Fruit fly (Drosophila melanogaster): ENCODE data around the gene Spase22-23.

Spase22-23 gene

dm6 chr3R:24271071-24271470 lies 41.2 kb upstream of the Spase22-23 start, which contains the start of gene jar (continued):
- TF ChIP-seq CG10565 (GFP tag; optimal IDR thresholded peaks at IDR 0.05) (no peak), crc (GFP tag; optimal IDR thresholded peaks at IDR 0.05) (no peak), CG16813 (GFP tag; IDR thresholded peaks at IDR 0.05; ENCODE audit: partially characterized antibody) (peak; percentile 85), disco-r (GFP tag; optimal IDR thresholded peaks at IDR 0.05) (no peak), CG2712 (tag; optimal IDR thresholded peaks at IDR 0.05) (peak; percentile 65), E2f1 (GFP tag; IDR thresholded peaks at IDR 0.05) (peak; percentile 95), hbn (GFP tag; IDR thresholded peaks at IDR 0.05; ENCODE audit: partially characterized antibody) (peak; percentile 94), dmrt99B (tag; optimal IDR thresholded peaks at IDR 0.05) (peak; percentile 14), D (optimal IDR thresholded peaks at IDR 0.05) (peak; percentile 5), D (GFP tag; optimal IDR thresholded peaks at IDR 0.05) (no peak), phol (tag; optimal IDR thresholded peaks at IDR 0.05) (peak; percentile 46), tap (tag; optimal IDR thresholded peaks at IDR 0.05) (no peak), CG10209 (GFP tag; optimal IDR thresholded peaks at IDR 0.05) (peak; percentile 47), dati (GFP tag; IDR thresholded peaks at IDR 0.05) (no peak), Lhr (GFP tag; optimal IDR thresholded peaks at IDR 0.05) (peak; percentile 66), TFAM (GFP tag; optimal IDR thresholded peaks at IDR 0.05) (no peak), ac (GFP tag; optimal IDR thresholded peaks at IDR 0.05) (no peak), CG4617 (GFP tag; optimal IDR thresholded peaks at IDR 0.05; ENCODE audit: borderline replicate concordance) (no peak), al (GFP tag; IDR thresholded peaks at IDR 0.05) (no peak), CG7556 (GFP tag; optimal IDR thresholded peaks at IDR 0.05) (no peak), eve (GFP tag; optimal IDR thresholded peaks at IDR 0.05) (no peak), CG5245 (GFP tag; optimal IDR thresholded peaks at IDR 0.05) (no peak), ara (GFP tag; IDR thresholded peaks at IDR 0.05) (no peak; the same call in 1 of the 2 replicates), CG7839 (tag; optimal IDR thresholded peaks at IDR 0.05) (peak; percentile 25), Camta (GFP tag; optimal IDR thresholded peaks at IDR 0.05) (no peak), grn (GFP tag; optimal IDR thresholded peaks at IDR 0.05) (peak; percentile 71), Sox102F (GFP tag; optimal IDR thresholded peaks at IDR 0.05) (no peak), CG1233 (GFP tag; optimal IDR thresholded peaks at IDR 0.05) (peak; percentile 24), CG6791 (GFP tag; IDR thresholded peaks at IDR 0.05; ENCODE audit: partially characterized antibody) (peak; percentile 91), gsb (GFP tag; IDR thresholded peaks at IDR 0.05) (no peak), sens (GFP tag) (peak; percentile 90), tgo (GFP tag; IDR thresholded peaks at IDR 0.05) (no peak), CG7928 (GFP tag; optimal IDR thresholded peaks at IDR 0.05) (peak; percentile 52), Fer2 (tag; optimal IDR thresholded peaks at IDR 0.05) (no peak), bowl (GFP tag; IDR thresholded peaks at IDR 0.05) (no peak), HHEX (GFP tag; optimal IDR thresholded peaks at IDR 0.05) (peak; percentile 28), Aef1 (GFP tag; IDR thresholded peaks at IDR 0.05) (peak; percentile 86), Dip3 (GFP tag; optimal IDR thresholded peaks at IDR 0.05) (no peak), CG17802 (tag; optimal IDR thresholded peaks at IDR 0.05) (no peak), emc (GFP tag; optimal IDR thresholded peaks at IDR 0.05) (no peak), CG17361 (GFP tag; IDR thresholded peaks at IDR 0.05) (no peak), NfI (GFP tag; optimal IDR thresholded peaks at IDR 0.05) (no peak), Hand (GFP tag; optimal IDR thresholded peaks at IDR 0.05) (no peak), Kr (GFP tag; optimal IDR thresholded peaks at IDR 0.05) (no peak), CG11504 (tag; optimal IDR thresholded peaks at IDR 0.05) (peak; percentile 17), Deaf1 (tag; optimal IDR thresholded peaks at IDR 0.05) (peak; percentile 61), sim (GFP tag; IDR thresholded peaks at IDR 0.05) (no peak), crp (GFP tag; optimal IDR thresholded peaks at IDR 0.05) (peak; percentile 92 to 100), CG8388 (GFP tag; optimal IDR thresholded peaks at IDR 0.05) (peak; percentile 26), pan (optimal IDR thresholded peaks at IDR 0.05) (no peak), pan (GFP tag; optimal IDR thresholded peaks at IDR 0.05 in 1 of 2, IDR thresholded peaks at IDR 0.05 in 1 of 2) (no peak), CG17328 (GFP tag; IDR thresholded peaks at IDR 0.05) (peak; percentile 35)
